Worm (Caenorhabditis elegans) whole organism, late embryonic: Measurements from ENCODE around the gene rab-28.
"Not testable (repeated sequence)": the region's sequence is repeated elsewhere in the genome, so short reads cannot be mapped to it uniquely, and the experiment has no call there.

Source experiments
- T23F11.4 ChIP-seq: fragments of 200-800 bp; sonication (Bioruptor generic); optimal IDR thresholded peaks from 2 replicates; lab custom pipeline; 2018; ENCODE audit warnings: mild to moderate bottlenecking, missing genetic modification characterization, missing compliant biosample characterization
- ceh-24 ChIP-seq: sonication (generic microtip); optimal IDR thresholded peaks from 2 replicates; lab custom pipeline; 2016; ENCODE audit warnings: mild to moderate bottlenecking, missing genetic modification characterization, missing compliant biosample characterization
- ceh-45 ChIP-seq: fragments of 200-800 bp; sonication (Bioruptor generic); IDR thresholded peaks from 2 replicates; pipeline ENCODE4 v1.3.6; 2022; ENCODE audit warnings: missing genetic modification reagents, missing genetic modification characterization, missing compliant biosample characterization
- ceh-48 ChIP-seq: sonication (generic microtip); optimal IDR thresholded peaks from 2 replicates; lab custom pipeline; 2016; ENCODE audit warnings: missing genetic modification characterization, inconsistent platforms, missing compliant biosample characterization
- ceh-6 ChIP-seq: fragments of 200-800 bp; sonication (Bioruptor generic); optimal IDR thresholded peaks from 2 replicates; lab custom pipeline; 2018; ENCODE audit warnings: mild to moderate bottlenecking, missing genetic modification characterization, missing compliant biosample characterization
- dve-1 ChIP-seq: sonication (generic microtip); optimal IDR thresholded peaks from 2 replicates; lab custom pipeline; 2017; ENCODE audit warnings: antibody characterized with exemption, mild to moderate bottlenecking, missing genetic modification characterization, missing compliant biosample characterization
- elt-2 ChIP-seq: sonication (generic microtip); optimal IDR thresholded peaks from 2 replicates; lab custom pipeline; 2016; ENCODE audit warnings: missing genetic modification reagents, missing genetic modification characterization, missing compliant biosample characterization
- ets-4 ChIP-seq: sonication (generic microtip); optimal IDR thresholded peaks from 2 replicates; lab custom pipeline; 2016; ENCODE audit warnings: missing genetic modification characterization, missing compliant biosample characterization
- fax-1 ChIP-seq: sonication (generic microtip); optimal IDR thresholded peaks from 2 replicates; lab custom pipeline; 2016; ENCODE audit warnings: missing genotype, missing genetic modification characterization, missing compliant biosample characterization
- gmeb-2 ChIP-seq: sonication (generic microtip); optimal IDR thresholded peaks from 2 replicates; lab custom pipeline; 2016; ENCODE audit warnings: missing genetic modification characterization, inconsistent platforms, missing compliant biosample characterization
- hlh-13 ChIP-seq: fragments of 200-800 bp; sonication (Bioruptor generic); optimal IDR thresholded peaks from 2 replicates; lab custom pipeline; 2018; ENCODE audit warnings: mild to moderate bottlenecking, missing genetic modification characterization, missing compliant biosample characterization
- hlh-15 ChIP-seq: sonication (generic microtip); optimal IDR thresholded peaks from 2 replicates; lab custom pipeline; 2016; ENCODE audit warnings: missing genetic modification characterization, missing compliant biosample characterization
- hlh-6 ChIP-seq: sonication (generic microtip); optimal IDR thresholded peaks from 2 replicates; lab custom pipeline; 2016; ENCODE audit warnings: missing genotype, missing genetic modification characterization, missing compliant biosample characterization
- hlh-8 ChIP-seq: sonication (generic microtip); optimal IDR thresholded peaks from 2 replicates; lab custom pipeline; 2016; ENCODE audit warnings: missing genotype, missing genetic modification characterization, missing compliant biosample characterization
- lim-6 ChIP-seq: sonication (generic microtip); optimal IDR thresholded peaks from 2 replicates; lab custom pipeline; 2016; ENCODE audit warnings: missing genetic modification characterization, missing compliant biosample characterization
- mec-3 ChIP-seq: sonication (generic microtip); optimal IDR thresholded peaks from 2 replicates; lab custom pipeline; 2016; ENCODE audit warnings: borderline replicate concordance, missing genetic modification characterization, missing compliant biosample characterization
- pat-9 ChIP-seq: fragments of 200-800 bp; sonication (Bioruptor generic); optimal IDR thresholded peaks from 2 replicates; lab custom pipeline; 2018; ENCODE audit warnings: mild to moderate bottlenecking, missing genetic modification characterization, moderate library complexity, missing compliant biosample characterization
- pha-2 ChIP-seq: sonication (generic microtip); optimal IDR thresholded peaks from 2 replicates; lab custom pipeline; 2017; ENCODE audit warnings: mild to moderate bottlenecking, missing genetic modification characterization, missing compliant biosample characterization
- pqm-1 ChIP-seq: sonication (generic microtip); optimal IDR thresholded peaks from 2 replicates; lab custom pipeline; 2016; ENCODE audit warnings: missing genetic modification characterization, missing compliant biosample characterization
- pros-1 ChIP-seq: fragments of 150-350 bp; optimal IDR thresholded peaks from 2 replicates; lab custom pipeline; 2014; ENCODE audit warnings: missing biosample characterization, missing genetic modification reagents, missing genetic modification characterization
- rnt-1 ChIP-seq: sonication (generic microtip); optimal IDR thresholded peaks from 2 replicates; lab custom pipeline; 2016; ENCODE audit warnings: missing genetic modification characterization, missing compliant biosample characterization
- sox-2 ChIP-seq: fragments of 200-800 bp; sonication (Bioruptor generic); IDR thresholded peaks from 2 replicates; pipeline ENCODE4 v1.3.6; 2022; ENCODE audit warnings: missing genetic modification reagents, missing genetic modification characterization, missing compliant biosample characterization
- sox-4 ChIP-seq: sonication (generic microtip); optimal IDR thresholded peaks from 2 replicates; lab custom pipeline; 2017; ENCODE audit warnings: mild to moderate bottlenecking, missing genetic modification characterization, inconsistent platforms, missing compliant biosample characterization
- syd-9 ChIP-seq: sonication (generic microtip); optimal IDR thresholded peaks from 2 replicates; lab custom pipeline; 2016; ENCODE audit warnings: mild to moderate bottlenecking, missing genetic modification characterization, moderate library complexity, missing compliant biosample characterization
- tbx-7 ChIP-seq: sonication (generic microtip); optimal IDR thresholded peaks from 2 replicates; lab custom pipeline; 2016; ENCODE audit warnings: missing genotype, missing genetic modification characterization, missing compliant biosample characterization
- ttx-3 ChIP-seq: sonication (generic microtip); optimal IDR thresholded peaks from 2 replicates; lab custom pipeline; 2016; ENCODE audit warnings: missing genetic modification reagents, missing genetic modification characterization, missing compliant biosample characterization
- unc-42 ChIP-seq: sonication (generic microtip); optimal IDR thresholded peaks from 2 replicates; lab custom pipeline; 2016; ENCODE audit warnings: missing genotype, missing genetic modification characterization, missing compliant biosample characterization

rab-28 gene

ce11 chrIV:9256865-9257264 is 13.1 kb upstream of the rab-28 start:
- TF ChIP-seq fax-1 (tag; lab: Kevin White, UChicago) (no peak), ttx-3 (tag; lab: Kevin White, UChicago) (no peak), hlh-13 (GFP tag; lab: Kevin White, UChicago) (no peak), dve-1 (tag; lab: Kevin White, UChicago) (no peak), hlh-8 (tag; lab: Kevin White, UChicago) (no peak), tbx-7 (tag; lab: Kevin White, UChicago) (no peak), hlh-6 (tag; lab: Kevin White, UChicago) (no peak), sox-4 (no peak)

ce11 chrIV:9256017-9256416 is 12.2 kb upstream of the rab-28 start, which contains the start of gene Y11D7A.9:
Gene Y11D7A.9 (minus strand): TSS chrIV:9256117.
- TF ChIP-seq mec-3 (tag; lab: Kevin White, UChicago): no peak

ce11 chrIV:9251079-9251478 is 7.3 kb upstream of the rab-28 start, which contains the start of gene Y11D7A.8:
Gene Y11D7A.8 (plus strand): TSS chrIV:9251379.
- TF ChIP-seq pqm-1 (tag; lab: Kevin White, UChicago): no peak
- TF ChIP-seq hlh-15 (tag; lab: Kevin White, UChicago): no peak
- no peak for TF ChIP-seq T23F11.4
- no peak for TF ChIP-seq pat-9 (tag; lab: Kevin White, UChicago)
- no peak for TF ChIP-seq ceh-6 (GFP tag; lab: Kevin White, UChicago)
- TF ChIP-seq pros-1 (tag; lab: Kevin White, UChicago): no peak
- TF ChIP-seq hlh-8 (tag; lab: Kevin White, UChicago): no peak
- TF ChIP-seq ceh-48 (tag; lab: Kevin White, UChicago): no peak
- TF ChIP-seq ceh-45 (GFP tag; lab: Robert Waterston, UW): no peak

ce11 chrIV:9249219-9249618 is 5.4 kb upstream of the rab-28 start, which contains the start of gene Y11D7A.7:
Gene Y11D7A.7 (plus strand): TSS chrIV:9249519.
- not testable (repeated sequence) for TF ChIP-seq unc-42 (tag; lab: Kevin White, UChicago); gmeb-2; pha-2 (tag; lab: Kevin White, UChicago)

- TF ChIP-seq lim-6 (tag; lab: Kevin White, UChicago): no peak
- TF ChIP-seq ceh-24 (tag; lab: Kevin White, UChicago): no peak
- no peak for TF ChIP-seq dve-1 (tag; lab: Kevin White, UChicago)
- no peak for TF ChIP-seq syd-9 (tag; lab: Kevin White, UChicago)
Observed at ce11 chrIV:9245423-9245822, 1.6 kb upstream of the rab-28 start, which contains the start of gene Y11D7A.5. Gene Y11D7A.5 (minus strand): TSS chrIV:9245523.

ce11 chrIV:9239151-9239550 is 4.7 kb downstream of the rab-28 start:
- TF ChIP-seq ets-4 (no peak), elt-2 (tag; lab: Kevin White, UChicago) (peak; percentile 49)

- TF ChIP-seq sox-2: peak; percentile 3; the same call in 1 of the 2 replicates
- no peak for TF ChIP-seq rnt-1 (tag; lab: Kevin White, UChicago)
Observed at ce11 chrIV:9232421-9233141, 11.2 kb downstream of the rab-28 start, which contains the start of gene Y11D7A.3. Gene Y11D7A.3 (plus strand): TSS chrIV:9233091.
